Worm (Caenorhabditis elegans): ENCODE results near the gene Y94H6A.5.
"Not testable (repeated sequence)": the region's sequence is repeated elsewhere in the genome, so short reads cannot be mapped to it uniquely, and the experiment has no call there.

DNA sequence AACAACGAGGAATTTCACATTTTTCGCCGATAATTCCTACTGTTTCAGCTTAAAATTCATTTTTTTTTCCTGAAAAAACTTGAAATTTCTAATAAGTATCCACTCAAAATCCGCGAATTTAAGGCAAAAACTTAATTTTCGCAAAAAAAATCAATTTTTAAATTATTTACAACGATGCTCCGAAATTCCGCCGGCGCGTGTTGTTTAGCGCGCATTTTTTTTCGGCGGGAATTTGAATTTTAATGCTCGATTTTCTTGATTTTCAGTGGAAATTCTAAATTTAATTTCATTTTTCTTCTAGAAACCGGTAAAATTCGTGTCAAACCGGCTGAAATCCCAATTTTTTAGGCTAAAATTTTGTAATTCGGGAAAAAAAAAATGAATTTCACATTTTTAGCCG is 35.6 kb downstream of the Y94H6A.5 start:
- TF ChIP-seq ztf-11 (tag; optimal IDR thresholded peaks at IDR 0.05); pag-3 (tag; optimal IDR thresholded peaks at IDR 0.05; ENCODE audit: borderline replicate concordance, insufficient read depth); hlh-17 (GFP tag; optimal IDR thresholded peaks at IDR 0.05; ENCODE audit: borderline replicate concordance); nhr-77 (tag; optimal IDR thresholded peaks at IDR 0.05); aly-2 (tag; optimal IDR thresholded peaks at IDR 0.05); ceh-82 (tag; optimal IDR thresholded peaks at IDR 0.05); mef-2 (tag; optimal IDR thresholded peaks at IDR 0.05); pqm-1 (tag; optimal IDR thresholded peaks at IDR 0.05); tbx-2 (tag; optimal IDR thresholded peaks at IDR 0.05): not testable (repeated sequence)

Measured in whole organism, L1 larva.